Worm (Caenorhabditis elegans): ENCODE measurements around the gene nas-14.

nas-14 gene

DNA sequence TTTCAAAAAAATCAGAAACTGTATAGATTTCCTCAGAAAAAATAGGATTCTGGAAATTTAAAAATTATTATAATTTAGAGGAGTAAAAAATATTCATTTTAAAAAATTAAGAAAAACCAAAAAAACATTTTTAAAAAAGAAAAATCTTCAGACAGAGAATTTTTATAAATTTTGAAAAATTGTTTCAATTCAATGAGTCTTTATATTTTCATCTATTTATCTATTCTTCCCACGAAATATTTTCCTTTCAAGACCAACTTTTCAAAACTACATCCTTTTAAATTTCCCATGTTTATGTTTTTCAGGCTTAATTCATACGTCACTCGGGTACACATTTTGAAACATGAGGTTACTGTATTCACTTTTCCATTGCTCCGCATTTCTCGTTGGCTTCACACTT lies at the start of gene nas-14:
TSS of gene nas-14 (plus strand) at position 301 of the 400 bp plus-strand sequence.
- TF ChIP-seq unc-39 (tag; optimal IDR thresholded peaks at IDR 0.05), result no peak
- TF ChIP-seq sma-3 (GFP tag; optimal IDR thresholded peaks at IDR 0.05), result no peak
- TF ChIP-seq blmp-1 (tag; optimal IDR thresholded peaks at IDR 0.05; ENCODE audit: insufficient read depth), result no peak
- TF ChIP-seq nhr-129 (tag; optimal IDR thresholded peaks at IDR 0.05), result no peak
- TF ChIP-seq aly-2 (tag; optimal IDR thresholded peaks at IDR 0.05), result no peak
- no peak for TF ChIP-seq lin-39 (tag; optimal IDR thresholded peaks at IDR 0.05)
- TF ChIP-seq skn-1 (tag; optimal IDR thresholded peaks at IDR 0.05), result no peak
- TF ChIP-seq ceh-16 (tag; optimal IDR thresholded peaks at IDR 0.05), result no peak
- TF ChIP-seq ztf-4 (tag; optimal IDR thresholded peaks at IDR 0.05), result no peak
- TF ChIP-seq nhr-237 (tag; optimal IDR thresholded peaks at IDR 0.05), result no peak
- TF ChIP-seq unc-55 (GFP tag; optimal IDR thresholded peaks at IDR 0.05), result no peak
- no peak for TF ChIP-seq nhr-21 (tag; optimal IDR thresholded peaks at IDR 0.05)
- TF ChIP-seq F13H6.1 (tag; optimal IDR thresholded peaks at IDR 0.05), result no peak
- TF ChIP-seq mdl-1 (tag; optimal IDR thresholded peaks at IDR 0.05), result no peak
- no peak for TF ChIP-seq fos-1 (tag; optimal IDR thresholded peaks at IDR 0.05)
- TF ChIP-seq C34F6.9 (tag; optimal IDR thresholded peaks at IDR 0.05), result no peak
- TF ChIP-seq sem-4 (tag; optimal IDR thresholded peaks at IDR 0.05), result no peak
- no peak for TF ChIP-seq egl-27 (tag; optimal IDR thresholded peaks at IDR 0.05)

DNA sequence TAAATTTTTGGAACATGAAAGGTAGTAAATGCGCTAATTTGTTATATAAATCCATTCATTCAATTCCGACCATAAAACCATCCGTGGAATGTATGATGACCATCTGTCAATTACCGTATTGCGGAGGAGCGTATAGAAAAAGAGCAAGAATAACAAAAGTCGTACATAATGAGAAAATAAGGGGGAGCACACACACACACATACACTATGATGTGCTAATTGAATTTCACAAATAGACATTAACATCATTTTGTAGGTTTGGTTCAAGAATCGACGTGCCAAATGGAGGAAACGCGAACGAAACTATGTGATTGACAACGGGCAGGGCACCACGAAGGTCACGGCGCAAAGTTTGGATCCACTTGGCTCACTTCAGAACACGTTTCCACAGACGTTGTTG lies 48.9 kb upstream of the nas-14 start:
- TF ChIP-seq ztf-11 (tag; optimal IDR thresholded peaks at IDR 0.05) (no peak), C34F6.9 (tag; optimal IDR thresholded peaks at IDR 0.05) (no peak), snpc-4 (tag; optimal IDR thresholded peaks at IDR 0.05) (no peak), sma-3 (GFP tag; optimal IDR thresholded peaks at IDR 0.05) (no peak), ztf-4 (tag; optimal IDR thresholded peaks at IDR 0.05) (no peak), sma-9 (GFP tag; optimal IDR thresholded peaks at IDR 0.05) (no peak), sma-9 (tag; optimal IDR thresholded peaks at IDR 0.05) (no peak), dmd-4 (tag; optimal IDR thresholded peaks at IDR 0.05) (no peak), blmp-1 (tag; optimal IDR thresholded peaks at IDR 0.05; ENCODE audit: insufficient read depth) (no peak), crh-2 (tag; optimal IDR thresholded peaks at IDR 0.05) (no peak), nhr-23 (tag; optimal IDR thresholded peaks at IDR 0.05) (no peak), unc-39 (tag; optimal IDR thresholded peaks at IDR 0.05) (no peak), R02D3.7 (tag; optimal IDR thresholded peaks at IDR 0.05) (no peak), elt-3 (tag; optimal IDR thresholded peaks at IDR 0.05) (no peak), nhr-11 (tag; optimal IDR thresholded peaks at IDR 0.05) (no peak), elt-1 (tag; optimal IDR thresholded peaks at IDR 0.05) (no peak), nhr-21 (tag; optimal IDR thresholded peaks at IDR 0.05) (no peak), lin-39 (tag; optimal IDR thresholded peaks at IDR 0.05) (no peak)

ce11 chrIV:13125999-13126398 lies 44.3 kb upstream of the nas-14 start:
- TF ChIP-seq nhr-237 (tag; optimal IDR thresholded peaks at IDR 0.05), result no peak
- peak; percentile 1 for TF ChIP-seq nhr-129 (tag; optimal IDR thresholded peaks at IDR 0.05)
- TF ChIP-seq lin-11 (tag; optimal IDR thresholded peaks at IDR 0.05), result no peak
- TF ChIP-seq F13H6.1 (tag; optimal IDR thresholded peaks at IDR 0.05), result peak; percentile 34
- TF ChIP-seq unc-39 (tag; optimal IDR thresholded peaks at IDR 0.05), result no peak

DNA sequence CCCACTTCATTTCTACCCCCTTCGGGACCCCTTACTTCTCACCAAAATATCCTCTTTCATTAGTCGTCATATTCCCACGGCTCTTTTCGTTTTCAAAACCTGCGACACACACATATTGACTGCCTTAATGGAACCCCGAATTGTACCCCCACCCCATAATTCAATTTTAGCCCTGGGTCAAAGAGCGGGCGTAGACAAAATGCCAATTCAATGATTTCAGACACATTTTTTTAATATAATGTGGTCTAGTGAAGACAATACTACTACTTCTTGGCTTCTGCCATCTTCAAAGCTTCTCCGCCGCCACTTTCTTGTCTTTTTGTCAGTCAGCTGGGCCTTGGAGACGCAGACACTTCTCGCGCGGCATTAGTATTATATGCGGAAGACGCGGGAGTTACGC lies 42.6 kb upstream of the nas-14 start:
- TF ChIP-seq unc-55 (GFP tag; optimal IDR thresholded peaks at IDR 0.05), result peak; percentile 15
- TF ChIP-seq ztf-11 (tag; optimal IDR thresholded peaks at IDR 0.05), result no peak
- TF ChIP-seq elt-3 (tag; optimal IDR thresholded peaks at IDR 0.05), result no peak

- TF ChIP-seq Y55F3AM.14 (GFP tag; optimal IDR thresholded peaks at IDR 0.05) (no peak), C34F6.9 (tag; optimal IDR thresholded peaks at IDR 0.05) (no peak), nhr-129 (tag; optimal IDR thresholded peaks at IDR 0.05) (no peak), ZK546.5 (tag; optimal IDR thresholded peaks at IDR 0.05) (no peak), unc-39 (tag; optimal IDR thresholded peaks at IDR 0.05) (no peak), ztf-1 (GFP tag; conservative IDR thresholded peaks at IDR 0.05) (no peak), gmeb-1 (tag; optimal IDR thresholded peaks at IDR 0.05) (no peak), aly-2 (tag; optimal IDR thresholded peaks at IDR 0.05) (no peak), elt-1 (tag; optimal IDR thresholded peaks at IDR 0.05) (no peak), sem-4 (tag; optimal IDR thresholded peaks at IDR 0.05) (no peak), ama-1 (optimal IDR thresholded peaks at IDR 0.05) (no peak), blmp-1 (tag; optimal IDR thresholded peaks at IDR 0.05; ENCODE audit: insufficient read depth) (no peak), nhr-11 (tag; optimal IDR thresholded peaks at IDR 0.05) (no peak), alr-1 (tag; optimal IDR thresholded peaks at IDR 0.05) (no peak)
Measured at ce11 chrIV:13142254-13142653, 28.1 kb upstream of the nas-14 start, which contains the start of gene spe-43. Gene spe-43 (minus strand): TSS chrIV:13142354.
